Fruit fly (Drosophila melanogaster): ENCODE data around the gene CG18641.

dm6 chr2L:2394872-2395271 is 20.2 kb downstream of the CG18641 start:
- TF ChIP-seq usp (GFP tag; optimal IDR thresholded peaks at IDR 0.05) (no peak), Dll (optimal IDR thresholded peaks at IDR 0.05) (no peak), psq (optimal IDR thresholded peaks at IDR 0.05) (no peak), CG8478 (optimal IDR thresholded peaks at IDR 0.05) (no peak), EcR (GFP tag; optimal IDR thresholded peaks at IDR 0.05) (no peak), pan (optimal IDR thresholded peaks at IDR 0.05) (no peak)
